Worm (Caenorhabditis elegans): ENCODE results near the gene F54D10.9.
A peak's percentile ranks its signal among the peaks of the same experiment; 100 is the strongest.

The F54D10.9 gene

DNA sequence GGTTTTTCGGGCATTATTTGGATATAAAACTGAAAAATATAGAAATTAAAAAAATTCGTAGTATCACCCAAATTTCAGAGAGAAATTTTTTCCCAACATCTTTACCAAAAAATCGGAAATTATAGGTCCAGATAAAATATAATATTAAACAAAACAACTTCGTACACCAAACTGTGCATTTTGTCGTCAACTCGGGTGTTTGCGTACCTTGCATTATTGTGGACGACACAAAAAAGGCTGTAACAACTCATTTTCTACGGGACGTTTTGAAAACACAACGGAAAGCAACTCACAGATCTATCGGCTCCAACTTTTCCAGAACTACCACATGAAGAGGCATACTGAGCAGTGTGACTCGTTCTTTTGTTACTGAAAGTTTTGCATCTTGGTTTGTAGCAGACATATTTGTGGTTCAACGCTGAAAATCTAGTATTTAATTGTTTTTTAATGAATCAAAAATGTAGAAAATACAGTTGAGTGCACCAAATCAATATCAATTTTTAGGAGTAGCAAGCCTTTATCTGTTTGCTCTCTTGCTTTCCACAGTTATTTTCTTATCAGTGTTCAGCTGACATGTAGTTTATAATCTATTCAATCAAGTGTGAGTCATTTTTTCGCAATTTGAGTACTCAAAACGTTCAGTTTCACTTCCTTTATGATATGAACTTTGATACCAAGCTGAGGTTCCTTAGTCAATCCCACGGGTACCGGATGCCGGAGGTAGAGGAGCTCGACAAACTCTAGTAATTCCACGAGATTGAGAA, 16.7 kb downstream of the F54D10.9 start:
- TF ChIP-seq ets-4 (GFP tag; optimal IDR thresholded peaks at IDR 0.05), result peak; percentile 13
- peak; percentile 71 for TF ChIP-seq nhr-80 (tag; optimal IDR thresholded peaks at IDR 0.05)
- TF ChIP-seq ceh-58 (GFP tag; IDR thresholded peaks at IDR 0.05), result no peak

DNA sequence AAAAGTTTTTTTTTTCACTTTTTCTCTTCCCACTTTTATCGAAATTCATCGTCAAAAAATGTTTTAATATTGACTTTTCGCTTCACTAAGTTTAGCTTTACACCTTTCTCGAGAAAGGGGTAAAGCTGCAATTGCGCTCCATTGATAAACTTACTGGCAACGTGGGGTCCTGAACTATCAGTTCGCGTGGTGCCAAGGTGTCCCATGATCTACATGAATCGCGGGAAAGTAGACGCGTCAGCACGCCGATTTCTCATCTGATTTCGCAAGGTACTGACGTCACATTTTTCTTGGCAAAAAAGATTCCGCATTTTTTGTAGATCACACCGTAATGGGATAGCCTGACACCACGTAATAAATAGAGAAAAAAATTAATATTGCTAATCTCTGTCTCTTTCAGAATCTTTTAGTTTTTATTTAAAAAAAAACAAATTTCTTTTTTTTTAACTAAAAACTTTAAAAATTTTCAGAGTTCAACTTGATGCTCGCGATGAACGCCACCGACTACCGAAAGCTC, 20.4 kb downstream of the F54D10.9 start, which contains the start of gene lido-15:
Gene lido-15 (plus strand): TSS at position 467 of the 517 bp plus-strand sequence.
- TF ChIP-seq athp-1 (tag; optimal IDR thresholded peaks at IDR 0.05), result no peak
- TF ChIP-seq cebp-1 (GFP tag; IDR thresholded peaks at IDR 0.05), result no peak
- TF ChIP-seq cebp-1 (tag; optimal IDR thresholded peaks at IDR 0.05), result peak; percentile 39
- TF ChIP-seq attf-5 (GFP tag; optimal IDR thresholded peaks at IDR 0.05), result peak; percentile 5
- TF ChIP-seq mcd-1 (GFP tag; IDR thresholded peaks at IDR 0.05), result 0 out of 2 replicates have a peak, but pooled peaks have one; percentile 27
- TF ChIP-seq C17E4.6 (GFP tag; IDR thresholded peaks at IDR 0.05), result no peak

DNA sequence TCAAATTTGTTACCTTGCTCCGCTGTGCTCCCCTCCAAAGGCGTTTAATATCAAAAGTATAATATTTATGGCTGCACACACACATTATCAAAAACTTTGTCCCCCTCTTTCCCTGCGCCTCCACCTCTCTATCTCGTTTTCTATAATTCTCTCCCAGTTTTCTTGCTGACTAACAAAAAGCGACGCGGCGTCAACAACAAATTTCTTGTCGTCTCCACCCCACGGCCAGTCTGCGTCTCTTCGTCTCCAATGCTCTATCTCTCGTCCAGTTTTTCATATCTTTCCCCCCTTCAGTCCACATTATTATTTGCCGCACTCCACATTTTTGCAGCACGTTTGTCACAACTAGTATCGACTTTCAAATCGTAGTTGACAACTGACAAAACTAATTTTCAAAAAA, 21.7 kb downstream of the F54D10.9 start:
- TF ChIP-seq nhr-179 (tag; optimal IDR thresholded peaks at IDR 0.05), result no peak
- TF ChIP-seq dox-1 (GFP tag; IDR thresholded peaks at IDR 0.05), result peak; percentile 70
- no peak for TF ChIP-seq nhr-90 (tag; optimal IDR thresholded peaks at IDR 0.05)
- no peak for TF ChIP-seq ccch-3 (GFP tag; optimal IDR thresholded peaks at IDR 0.05)
- no peak for TF ChIP-seq C17E4.6 (GFP tag; IDR thresholded peaks at IDR 0.05)
- no peak for TF ChIP-seq ets-4 (GFP tag; optimal IDR thresholded peaks at IDR 0.05)
- TF ChIP-seq attf-5 (GFP tag; optimal IDR thresholded peaks at IDR 0.05), result peak; percentile 38
- TF ChIP-seq akir-1 (GFP tag; optimal IDR thresholded peaks at IDR 0.05), result no peak
- peak; percentile 93 for TF ChIP-seq hmg-1.2 (GFP tag; IDR thresholded peaks at IDR 0.05)
- TF ChIP-seq mcd-1 (GFP tag; IDR thresholded peaks at IDR 0.05), result 0 out of 2 replicates have a peak, but pooled peaks have one; percentile 30
- TF ChIP-seq F52B5.7 (tag; optimal IDR thresholded peaks at IDR 0.05), result no peak
- peak; percentile 87 for TF ChIP-seq nhr-80 (tag; optimal IDR thresholded peaks at IDR 0.05)
- TF ChIP-seq cebp-1 (GFP tag; IDR thresholded peaks at IDR 0.05), result no peak
- TF ChIP-seq cebp-1 (tag; optimal IDR thresholded peaks at IDR 0.05), result peak; percentile 37
- no peak for TF ChIP-seq tbx-9 (tag; optimal IDR thresholded peaks at IDR 0.05; ENCODE audit: borderline replicate concordance)
- peak; percentile 43; the same call in 1 of the 2 replicates for TF ChIP-seq zfh-2 (GFP tag; conservative IDR thresholded peaks at IDR 0.05)
- peak; percentile 42 for TF ChIP-seq K12H6.12 (tag; optimal IDR thresholded peaks at IDR 0.05)
- no peak for TF ChIP-seq dpl-1 (GFP tag; optimal IDR thresholded peaks at IDR 0.05)
- no peak for TF ChIP-seq snpc-4 (GFP tag; optimal IDR thresholded peaks at IDR 0.05)
- TF ChIP-seq snpc-4 (tag; optimal IDR thresholded peaks at IDR 0.05), result peak in 1 of 4 experiments; percentile 33
- TF ChIP-seq lin-40 (tag; optimal IDR thresholded peaks at IDR 0.05), result peak; percentile 23
- no peak for TF ChIP-seq attf-6 (GFP tag; IDR thresholded peaks at IDR 0.05)

DNA sequence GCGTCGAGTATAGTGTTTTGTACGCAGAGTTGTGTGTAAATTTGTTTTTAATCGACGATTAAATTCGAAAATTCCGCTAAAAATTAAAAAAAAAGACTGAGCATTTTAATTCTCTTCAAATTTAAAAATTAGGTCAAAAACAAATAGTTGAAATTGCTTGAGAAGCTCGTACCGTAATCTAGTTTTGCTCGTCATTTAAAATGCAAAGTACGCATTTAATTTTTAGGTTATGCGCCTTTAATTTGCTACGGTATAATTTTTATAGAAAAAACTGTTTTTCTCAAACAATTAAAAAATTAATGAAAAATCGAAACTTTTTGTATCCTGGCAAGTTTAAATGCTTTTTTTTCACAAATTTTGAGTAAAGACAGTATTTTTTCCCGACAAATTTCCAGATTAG, 23.6 kb downstream of the F54D10.9 start:
- peak; percentile 52 for TF ChIP-seq F33H1.4 (GFP tag; IDR thresholded peaks at IDR 0.05)
- peak; percentile 33 for TF ChIP-seq him-1 (tag; optimal IDR thresholded peaks at IDR 0.05)
- TF ChIP-seq ceh-91 (GFP tag; IDR thresholded peaks at IDR 0.05), result peak; percentile 61; the same call in 1 of the 2 replicates
- TF ChIP-seq D2030.7 (GFP tag; IDR thresholded peaks at IDR 0.05), result peak; percentile 32; the same call in 1 of the 2 replicates
- peak; percentile 12 for TF ChIP-seq snpc-1.3 (tag; optimal IDR thresholded peaks at IDR 0.05; ENCODE audit: insufficient read depth)
- TF ChIP-seq xnd-1 (tag; optimal IDR thresholded peaks at IDR 0.05), result peak; percentile 98
- TF ChIP-seq cebp-1 (GFP tag; IDR thresholded peaks at IDR 0.05), result no peak
- TF ChIP-seq cebp-1 (tag; optimal IDR thresholded peaks at IDR 0.05), result no peak
- peak; percentile 95 for TF ChIP-seq lsl-1 (GFP tag; optimal IDR thresholded peaks at IDR 0.05)
- no peak for TF ChIP-seq sdz-38 (tag; optimal IDR thresholded peaks at IDR 0.05)
- no peak for TF ChIP-seq dpff-1 (tag; optimal IDR thresholded peaks at IDR 0.05)
- TF ChIP-seq madf-6 (GFP tag; IDR thresholded peaks at IDR 0.05), result peak; percentile 93
- TF ChIP-seq madf-8 (GFP tag; conservative IDR thresholded peaks at IDR 0.05), result peak; percentile 79
- TF ChIP-seq hmg-20 (GFP tag; IDR thresholded peaks at IDR 0.05), result no peak

All from whole organism, young adult.